Worm (Caenorhabditis elegans): ENCODE data around the gene Y45F10A.7.

DNA sequence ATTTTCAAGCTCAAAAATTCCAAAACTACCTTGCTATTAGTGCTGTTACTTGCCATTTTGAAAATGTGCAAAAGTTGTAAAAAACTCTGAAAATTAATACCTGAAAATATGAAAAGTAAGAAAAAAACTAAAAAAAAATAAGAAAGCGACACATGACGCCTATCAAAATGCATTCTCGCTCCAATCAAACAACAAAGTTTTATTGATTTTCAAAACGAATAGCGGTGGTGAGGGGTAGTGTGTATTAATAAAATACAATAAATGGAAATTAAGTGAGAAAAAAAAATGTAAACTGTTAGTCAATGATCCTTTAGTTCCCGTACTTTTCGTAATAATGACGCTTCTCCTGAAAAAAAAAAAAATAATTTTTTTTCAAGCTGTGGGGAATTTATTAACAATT lies 29.4 kb downstream of the Y45F10A.7 start, which contains the start of gene dcap-2:
- no peak for TF ChIP-seq ama-1 (optimal IDR thresholded peaks at IDR 0.05)
- no peak for TF ChIP-seq ets-7 (tag; optimal IDR thresholded peaks at IDR 0.05)
- no peak for TF ChIP-seq hmg-4 (GFP tag; optimal IDR thresholded peaks at IDR 0.05)
- TF ChIP-seq tbx-11 (GFP tag; IDR thresholded peaks at IDR 0.05): no peak
- no peak for TF ChIP-seq hnd-1 (tag; optimal IDR thresholded peaks at IDR 0.05)
- no peak for TF ChIP-seq pes-1 (GFP tag; IDR thresholded peaks at IDR 0.05)
- TF ChIP-seq tbx-37 (GFP tag; conservative IDR thresholded peaks at IDR 0.05): no peak
- TF ChIP-seq ceh-13 (GFP tag; optimal IDR thresholded peaks at IDR 0.05): no peak
- no peak for TF ChIP-seq flt-1 (GFP tag; IDR thresholded peaks at IDR 0.05)
- no peak for TF ChIP-seq aly-1 (tag; optimal IDR thresholded peaks at IDR 0.05)
- no peak for TF ChIP-seq B0310.2 (tag; optimal IDR thresholded peaks at IDR 0.05)
- TF ChIP-seq sea-1 (GFP tag; conservative IDR thresholded peaks at IDR 0.05): no peak

All from whole organism, early embryonic.